ENCODE assay signal across 1 fruit fly cellular context in the genomic region with DNA sequence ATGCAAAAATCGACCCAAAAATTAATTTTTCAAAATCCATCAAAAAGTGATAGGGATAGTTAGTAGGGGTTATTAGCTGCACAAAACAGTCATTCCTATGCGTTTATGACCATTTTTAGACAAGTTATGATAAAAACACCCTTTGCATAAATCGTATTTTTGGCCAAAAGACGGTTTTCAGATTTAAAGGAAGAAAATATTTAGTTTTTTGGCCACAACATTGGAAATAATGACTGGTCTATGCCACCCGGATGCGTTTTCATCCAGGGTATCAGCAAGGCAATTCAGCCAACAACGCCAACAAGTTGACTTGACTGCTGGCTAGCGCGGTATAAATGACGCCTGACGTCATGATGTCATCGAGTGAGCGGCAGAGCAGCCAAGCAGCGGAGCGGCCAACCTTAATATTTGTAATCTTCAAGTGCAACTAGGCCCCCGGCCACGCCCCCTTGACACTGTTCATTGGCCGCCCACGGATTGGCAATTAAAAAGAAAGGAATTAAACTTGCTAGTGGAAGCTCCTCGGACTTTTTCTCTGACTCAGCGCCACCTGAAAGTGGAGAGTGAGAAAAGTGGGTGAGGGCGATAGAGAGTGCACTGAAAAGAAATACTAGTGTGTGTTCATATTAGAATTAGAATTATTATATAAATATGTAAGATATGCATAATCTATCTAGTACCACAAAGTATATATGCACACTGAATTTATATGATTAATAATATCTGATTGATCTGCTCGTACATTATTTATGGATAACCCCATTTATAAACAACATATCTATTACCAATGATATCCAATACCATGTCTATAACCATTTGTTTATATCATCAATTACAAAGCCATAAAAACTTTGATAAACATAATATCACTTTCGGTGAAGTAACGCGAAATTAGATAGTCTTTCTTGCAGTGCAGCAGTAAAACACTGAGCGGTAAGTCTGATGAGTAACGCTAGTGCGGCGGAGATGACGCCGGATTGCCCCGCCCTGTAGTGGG.
TF ChIP-seq lines count a peak whose summit lies in the region.

No protein-coding gene starts in this region.

TF ChIP-seq in whole organism, embryonic, 481 proteins besides CTCF, POLR2A, EP300 and RAD21 (continued from another document):
- peak; percentile 87 for TF ChIP-seq CG9727 (GFP tag; optimal IDR thresholded peaks at IDR 0.05; lab: Kevin White, UChicago)
- TF ChIP-seq sens-2 (GFP tag; IDR thresholded peaks at IDR 0.05; lab: Robert Waterston, UW): no peak
- TF ChIP-seq Nf-YA (GFP tag; IDR thresholded peaks at IDR 0.05; lab: Robert Waterston, UW): no peak
- peak; percentile 20 for TF ChIP-seq CG7928 (GFP tag; optimal IDR thresholded peaks at IDR 0.05; lab: Kevin White, UChicago)
- TF ChIP-seq dati (GFP tag; IDR thresholded peaks at IDR 0.05; lab: Robert Waterston, UW): no peak
- TF ChIP-seq NfI (GFP tag; optimal IDR thresholded peaks at IDR 0.05; lab: Kevin White, UChicago): peak; percentile 81
- TF ChIP-seq Bdp1 (GFP tag; optimal IDR thresholded peaks at IDR 0.05; lab: Kevin White, UChicago): peak; percentile 29
- TF ChIP-seq Hr51 (GFP tag; optimal IDR thresholded peaks at IDR 0.05; lab: Kevin White, UChicago): peak in 1 of 2 experiments; percentile 94
- TF ChIP-seq Mes4 (GFP tag; optimal IDR thresholded peaks at IDR 0.05; lab: Kevin White, UChicago): no peak
- peak; percentile 57 for TF ChIP-seq Chrac-16 (GFP tag; optimal IDR thresholded peaks at IDR 0.05; lab: Kevin White, UChicago)
- peak; percentile 49 for TF ChIP-seq CG34422 (GFP tag; IDR thresholded peaks at IDR 0.05; lab: Robert Waterston, UW)
- TF ChIP-seq Hsf (GFP tag; optimal IDR thresholded peaks at IDR 0.05; lab: Kevin White, UChicago): peak; percentile 41
- peak; percentile 66 for TF ChIP-seq lilli (GFP tag; optimal IDR thresholded peaks at IDR 0.05; lab: Kevin White, UChicago)
- no peak for TF ChIP-seq Atf3 (GFP tag; optimal IDR thresholded peaks at IDR 0.05; lab: Kevin White, UChicago)
- TF ChIP-seq dpn (GFP tag; optimal IDR thresholded peaks at IDR 0.05; lab: Kevin White, UChicago): peak; percentile 47 to 83
- TF ChIP-seq CG10366 (GFP tag; IDR thresholded peaks at IDR 0.05; lab: Robert Waterston, UW): peak; percentile 59
- TF ChIP-seq CrebB (tag; optimal IDR thresholded peaks at IDR 0.05; lab: Kevin White, UChicago): peak; percentile 74
- TF ChIP-seq en (GFP tag; optimal IDR thresholded peaks at IDR 0.05; lab: Kevin White, UChicago): no peak
- TF ChIP-seq klu (GFP tag; IDR thresholded peaks at IDR 0.05; lab: Robert Waterston, UW): peak; percentile 55; the same call in 1 of the 2 replicates
- peak; percentile 15 for TF ChIP-seq fu2 (GFP tag; optimal IDR thresholded peaks at IDR 0.05; lab: Kevin White, UChicago)
- TF ChIP-seq sug (tag; optimal IDR thresholded peaks at IDR 0.05; lab: Kevin White, UChicago): peak; percentile 88
- peak; percentile 84 for TF ChIP-seq bcd (GFP tag; optimal IDR thresholded peaks at IDR 0.05; lab: Kevin White, UChicago)
- TF ChIP-seq Camta (GFP tag; optimal IDR thresholded peaks at IDR 0.05; lab: Kevin White, UChicago): peak; percentile 8
- TF ChIP-seq cas (GFP tag; IDR thresholded peaks at IDR 0.05; lab: Robert Waterston, UW): no peak
- TF ChIP-seq CG11696 (GFP tag; IDR thresholded peaks at IDR 0.05; lab: Robert Waterston, UW): peak; percentile 76
- no peak for TF ChIP-seq CG16779 (GFP tag; IDR thresholded peaks at IDR 0.05; lab: Robert Waterston, UW)
- peak; percentile 86 for TF ChIP-seq CG17385 (GFP tag; optimal IDR thresholded peaks at IDR 0.05; lab: Kevin White, UChicago)
- peak; percentile 88 for TF ChIP-seq Hmr (GFP tag; optimal IDR thresholded peaks at IDR 0.05; lab: Kevin White, UChicago)
- peak; percentile 91 for TF ChIP-seq CG13424 (tag; optimal IDR thresholded peaks at IDR 0.05; lab: Kevin White, UChicago)
- 0 out of 2 replicates have a peak, but pooled peaks have one; percentile 15 for TF ChIP-seq ham (GFP tag; IDR thresholded peaks at IDR 0.05; lab: Robert Waterston, UW)
- no peak for TF ChIP-seq Tbp (GFP tag; optimal IDR thresholded peaks at IDR 0.05; lab: Kevin White, UChicago)
- peak in 1 of 2 experiments; percentile 91 for TF ChIP-seq Eip74EF (GFP tag; optimal IDR thresholded peaks at IDR 0.05; lab: Kevin White, UChicago)
- no peak for TF ChIP-seq hth (optimal IDR thresholded peaks at IDR 0.05; lab: Kevin White, UChicago)
- TF ChIP-seq CG14667 (GFP tag; IDR thresholded peaks at IDR 0.05; lab: Robert Waterston, UW): peak; percentile 54
